Fruit fly (Drosophila melanogaster) Kc167 (cell line): ENCODE measurements around the gene CG32726.

ENCODE experiments used
- Myc ChIP-seq: fragments of >200 bp; optimal IDR thresholded peaks from 2 replicates; lab custom pipeline; 2017; ENCODE audit warnings: missing external identifiers
- Sin3A ChIP-seq: fragments of >200 bp; optimal IDR thresholded peaks from 2 replicates; lab custom pipeline; 2018; ENCODE audit warnings: missing external identifiers
- h ChIP-seq: fragments of >200 bp; optimal IDR thresholded peaks from 3 replicates; lab custom pipeline; 2018; ENCODE audit warnings: missing external identifiers
- insv ChIP-seq: fragments of >200 bp; optimal IDR thresholded peaks from 3 replicates; lab custom pipeline; 2018; ENCODE audit warnings: missing external identifiers
- psq ChIP-seq: fragments of >200 bp; optimal IDR thresholded peaks from 2 replicates; lab custom pipeline; 2017; ENCODE audit warnings: missing external identifiers

dm6 chrX:7432393-7432792, 6.8 kb upstream of the CG32726 start:
- TF ChIP-seq h: no peak
- TF ChIP-seq Sin3A (lab: Kevin White, UChicago): no peak
- no peak for TF ChIP-seq psq (lab: Kevin White, UChicago)
- TF ChIP-seq Myc (lab: Kevin White, UChicago): no peak
- no peak for TF ChIP-seq insv (lab: Kevin White, UChicago)
